Worm (Caenorhabditis elegans) whole organism, L3 larva: ENCODE data around the gene ilcr-2.

ENCODE experiments used
- aly-2 ChIP-seq: fragments of 150-350 bp; optimal IDR thresholded peaks from 2 replicates; lab custom pipeline; 2014; ENCODE audit warnings: missing biosample characterization, missing genetic modification characterization
- ama-1 ChIP-seq: fragments of 150-350 bp; optimal IDR thresholded peaks from 2 replicates; lab custom pipeline; 2018
- egl-27 ChIP-seq: sonication (generic microtip); optimal IDR thresholded peaks from 4 replicates; lab custom pipeline; 2017; ENCODE audit warnings: missing biosample characterization, missing genetic modification reagents, missing genetic modification characterization
- elt-1 ChIP-seq: fragments of 150-350 bp; optimal IDR thresholded peaks from 2 replicates; lab custom pipeline; 2014; ENCODE audit warnings: missing biosample characterization, missing genetic modification characterization
- elt-2 ChIP-seq: sonication (generic microtip); optimal IDR thresholded peaks from 2 replicates; lab custom pipeline; 2016; ENCODE audit warnings: missing genetic modification reagents, mild to moderate bottlenecking, missing genetic modification characterization, missing compliant biosample characterization
- nhr-11 ChIP-seq: fragments of 150-350 bp; optimal IDR thresholded peaks from 2 replicates; lab custom pipeline; 2014; ENCODE audit warnings: missing biosample characterization, missing genetic modification characterization
- nhr-12 ChIP-seq: fragments of 150-350 bp; optimal IDR thresholded peaks from 2 replicates; lab custom pipeline; 2014; ENCODE audit warnings: missing biosample characterization, missing genetic modification characterization
- nhr-237 ChIP-seq: fragments of 150-350 bp; optimal IDR thresholded peaks from 2 replicates; lab custom pipeline; 2014; ENCODE audit warnings: missing biosample characterization, missing genetic modification characterization
- nhr-28 ChIP-seq: fragments of 150-350 bp; optimal IDR thresholded peaks from 2 replicates; lab custom pipeline; 2014; ENCODE audit warnings: missing biosample characterization, missing genetic modification characterization
- nhr-76 ChIP-seq: fragments of 150-350 bp; sonication (generic microtip); optimal IDR thresholded peaks from 5 replicates; lab custom pipeline; 2014; ENCODE audit warnings: missing biosample characterization, missing genetic modification characterization
- pqm-1 ChIP-seq: fragments of 150-350 bp; optimal IDR thresholded peaks from 2 replicates; lab custom pipeline; 2017; ENCODE audit warnings: missing biosample characterization, missing genetic modification characterization, inconsistent platforms
- skn-1 ChIP-seq: fragments of 150-350 bp; optimal IDR thresholded peaks from 2 replicates; lab custom pipeline; 2014; ENCODE audit warnings: missing biosample characterization, missing genetic modification characterization
- unc-62 ChIP-seq: fragments of 150-350 bp; sonication (generic microtip); optimal IDR thresholded peaks from 4 replicates; lab custom pipeline; 2014; ENCODE audit warnings: missing biosample characterization, missing genetic modification reagents, missing genetic modification characterization
- ztf-11 ChIP-seq: fragments of 150-350 bp; optimal IDR thresholded peaks from 2 replicates; lab custom pipeline; 2014; ENCODE audit warnings: missing biosample characterization, missing genetic modification characterization

DNA sequence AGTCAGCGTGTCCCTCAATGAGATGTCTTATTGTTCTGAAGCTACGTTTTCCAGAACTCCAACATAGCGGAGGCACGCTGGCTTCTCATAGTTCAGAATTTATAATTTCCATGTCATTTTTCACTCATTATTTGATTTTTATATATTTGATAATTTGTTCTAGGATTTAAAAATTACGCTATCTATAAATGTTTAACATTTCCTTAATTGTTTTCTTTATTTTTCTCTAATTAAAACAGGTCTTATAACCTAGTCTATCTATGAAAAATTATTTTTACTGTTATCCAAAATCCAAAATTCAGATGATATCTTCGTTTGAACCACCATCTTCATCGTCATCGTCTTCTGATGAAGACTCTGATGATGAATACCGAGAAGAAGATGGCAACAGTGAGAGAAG lies 3.3 kb downstream of the ilcr-2 start, which contains the start of gene F56D1.1:
- no peak for TF ChIP-seq elt-2 (tag; lab: Kevin White, UChicago)
- no peak for TF ChIP-seq unc-62
- TF ChIP-seq pqm-1 (tag; lab: Kevin White, UChicago), result no peak
- no peak for TF ChIP-seq nhr-28 (tag; lab: Kevin White, UChicago)
- TF ChIP-seq nhr-12 (tag; lab: Kevin White, UChicago), result no peak
- TF ChIP-seq egl-27, result no peak
- TF ChIP-seq ztf-11, result no peak
- no peak for TF ChIP-seq elt-1 (tag; lab: Kevin White, UChicago)
- no peak for TF ChIP-seq nhr-237 (tag; lab: Kevin White, UChicago)
- no peak for TF ChIP-seq nhr-11
- TF ChIP-seq aly-2 (tag; lab: Kevin White, UChicago), result no peak
- no peak for TF ChIP-seq skn-1 (tag; lab: Kevin White, UChicago)
- no peak for TF ChIP-seq ama-1 (lab: Kevin White, UChicago)
- no peak for TF ChIP-seq nhr-76 (tag; lab: Kevin White, UChicago)
